Worm (Caenorhabditis elegans) whole organism, L2 larva: Measurements from ENCODE around the gene nhr-282.
"Not testable (repeated sequence)": the region's sequence is repeated elsewhere in the genome, so short reads cannot be mapped to it uniquely, and the experiment has no call there.

ENCODE experiments used
- C34F6.9 ChIP-seq: fragments of 150-350 bp; optimal IDR thresholded peaks from 2 replicates; lab custom pipeline; 2014; ENCODE audit warnings: missing biosample characterization, missing genetic modification characterization
- F13H6.1 ChIP-seq: sonication (generic microtip); optimal IDR thresholded peaks from 2 replicates; lab custom pipeline; 2016; ENCODE audit warnings: missing genetic modification characterization, missing compliant biosample characterization
- R02D3.7 ChIP-seq: fragments of 150-350 bp; optimal IDR thresholded peaks from 2 replicates; lab custom pipeline; 2014; ENCODE audit warnings: missing biosample characterization, missing genetic modification characterization
- ZK546.5 ChIP-seq: sonication (generic microtip); optimal IDR thresholded peaks from 2 replicates; lab custom pipeline; 2017; ENCODE audit warnings: missing biosample characterization, missing genetic modification characterization
- alr-1 ChIP-seq: fragments of 150-350 bp; optimal IDR thresholded peaks from 2 replicates; lab custom pipeline; 2014; ENCODE audit warnings: missing biosample characterization, missing genetic modification characterization
- aly-2 ChIP-seq: fragments of 150-350 bp; optimal IDR thresholded peaks from 2 replicates; lab custom pipeline; 2014; ENCODE audit warnings: missing biosample characterization, missing genetic modification characterization
- ama-1 ChIP-seq: fragments of 150-350 bp; optimal IDR thresholded peaks from 2 replicates; lab custom pipeline; 2018; ENCODE audit warnings: inconsistent platforms
- ceh-82 ChIP-seq: fragments of 150-350 bp; optimal IDR thresholded peaks from 2 replicates; lab custom pipeline; 2014; ENCODE audit warnings: missing biosample characterization, missing genetic modification characterization
- crh-2 ChIP-seq: sonication (generic microtip); optimal IDR thresholded peaks from 2 replicates; lab custom pipeline; 2017; ENCODE audit warnings: missing biosample characterization, missing genetic modification characterization
- dmd-4 ChIP-seq: sonication (generic microtip); optimal IDR thresholded peaks from 2 replicates; lab custom pipeline; 2017; ENCODE audit warnings: missing biosample characterization, missing genetic modification characterization
- egl-27 ChIP-seq: sonication (generic microtip); optimal IDR thresholded peaks from 3 replicates; lab custom pipeline; 2017; ENCODE audit warnings: missing biosample characterization, missing genetic modification reagents, missing genetic modification characterization
- elt-1 ChIP-seq: fragments of 150-350 bp; optimal IDR thresholded peaks from 2 replicates; lab custom pipeline; 2014; ENCODE audit warnings: missing biosample characterization, missing genetic modification characterization
- gmeb-1 ChIP-seq: fragments of 150-350 bp; optimal IDR thresholded peaks from 2 replicates; lab custom pipeline; 2014; ENCODE audit warnings: missing biosample characterization, missing genetic modification characterization
- lin-11 ChIP-seq: fragments of 150-350 bp; sonication (generic microtip); optimal IDR thresholded peaks from 2 replicates; lab custom pipeline; 2014; ENCODE audit warnings: missing biosample characterization, missing genetic modification characterization, inconsistent platforms, mixed read lengths
- lin-13 ChIP-seq: fragments of 150-350 bp; optimal IDR thresholded peaks from 2 replicates; lab custom pipeline; 2014; ENCODE audit warnings: missing biosample characterization, missing genetic modification reagents, missing genetic modification characterization
- lin-39 ChIP-seq: fragments of 150-350 bp; optimal IDR thresholded peaks from 2 replicates; lab custom pipeline; 2014; ENCODE audit warnings: missing biosample characterization, missing genetic modification reagents, missing genetic modification characterization
- lsy-2 ChIP-seq, 2 experiments: fragments of 150-350 bp in 1 of 2; sonication (generic microtip) in 1 of 2; optimal IDR thresholded peaks; 2 replicates each; lab custom pipeline; 2014 to 2017; ENCODE audit warnings: missing biosample characterization in 2 of 2, missing genetic modification characterization in 2 of 2
- mab-5 ChIP-seq: fragments of 150-350 bp; optimal IDR thresholded peaks from 2 replicates; lab custom pipeline; 2014; ENCODE audit warnings: missing biosample characterization, missing genetic modification characterization
- mbf-1 ChIP-seq: sonication (generic microtip); optimal IDR thresholded peaks from 2 replicates; lab custom pipeline; 2017; ENCODE audit warnings: missing biosample characterization, missing genetic modification characterization
- mdl-1 ChIP-seq, 2 experiments: fragments of 150-350 bp in 1 of 2; sonication (generic microtip) in 1 of 2; optimal IDR thresholded peaks; 2 replicates each; lab custom pipeline; 2017; ENCODE audit warnings: missing biosample characterization in 2 of 2, missing genetic modification characterization in 2 of 2
- nhr-11 ChIP-seq: fragments of 150-350 bp; optimal IDR thresholded peaks from 2 replicates; lab custom pipeline; 2014; ENCODE audit warnings: missing biosample characterization, missing genetic modification characterization
- nhr-12 ChIP-seq: fragments of 150-350 bp; optimal IDR thresholded peaks from 2 replicates; lab custom pipeline; 2014; ENCODE audit warnings: missing biosample characterization, missing genetic modification characterization
- nhr-21 ChIP-seq: fragments of 150-350 bp; optimal IDR thresholded peaks from 2 replicates; lab custom pipeline; 2014; ENCODE audit warnings: missing biosample characterization, missing genetic modification characterization
- nhr-23 ChIP-seq: fragments of 150-350 bp; optimal IDR thresholded peaks from 2 replicates; lab custom pipeline; 2014; ENCODE audit warnings: missing biosample characterization, missing genetic modification reagents, missing genetic modification characterization
- nhr-237 ChIP-seq: fragments of 150-350 bp; optimal IDR thresholded peaks from 2 replicates; lab custom pipeline; 2014; ENCODE audit warnings: missing biosample characterization, missing genetic modification characterization
- nhr-77 ChIP-seq: fragments of 150-350 bp; optimal IDR thresholded peaks from 2 replicates; lab custom pipeline; 2014; ENCODE audit warnings: missing biosample characterization, missing genetic modification characterization
- peb-1 ChIP-seq: fragments of 150-350 bp; optimal IDR thresholded peaks from 2 replicates; lab custom pipeline; 2014; ENCODE audit warnings: missing biosample characterization, missing genetic modification characterization
- sem-4 ChIP-seq: fragments of 150-350 bp; optimal IDR thresholded peaks from 2 replicates; lab custom pipeline; 2014; ENCODE audit warnings: missing biosample characterization, missing genetic modification reagents, missing genetic modification characterization
- skn-1 ChIP-seq: sonication (generic microtip); optimal IDR thresholded peaks from 2 replicates; lab custom pipeline; 2017; ENCODE audit warnings: missing biosample characterization, missing genetic modification characterization
- sma-3 ChIP-seq: sonication (generic microtip); optimal IDR thresholded peaks from 2 replicates; lab custom pipeline; 2016; ENCODE audit warnings: missing genetic modification reagents, missing genetic modification characterization, missing compliant biosample characterization
- sma-9 ChIP-seq, 2 experiments: fragments of 150-350 bp in 1 of 2; sonication (generic microtip) in 1 of 2; optimal IDR thresholded peaks; 2 replicates each; lab custom pipeline; 2014 to 2016; ENCODE audit warnings: missing genetic modification characterization in 2 of 2, mild to moderate bottlenecking in 1 of 2, missing biosample characterization in 1 of 2, missing compliant biosample characterization in 1 of 2, missing genetic modification reagents in 1 of 2, moderate library complexity in 1 of 2
- snpc-4 ChIP-seq: fragments of 150-350 bp; optimal IDR thresholded peaks from 2 replicates; lab custom pipeline; 2014; ENCODE audit warnings: missing biosample characterization, missing genetic modification characterization
- unc-39 ChIP-seq: fragments of 150-350 bp; optimal IDR thresholded peaks from 2 replicates; lab custom pipeline; 2014; ENCODE audit warnings: missing biosample characterization, missing genetic modification characterization
- unc-55 ChIP-seq: fragments of 150-350 bp; sonication (generic microtip); optimal IDR thresholded peaks from 3 replicates; lab custom pipeline; 2014; ENCODE audit warnings: missing biosample characterization, missing genetic modification reagents, missing genetic modification characterization
- zag-1 ChIP-seq: fragments of 150-350 bp; optimal IDR thresholded peaks from 2 replicates; lab custom pipeline; 2014; ENCODE audit warnings: missing biosample characterization, missing genetic modification characterization
- ztf-1 ChIP-seq: fragments of 200-800 bp; sonication (Bioruptor generic); conservative IDR thresholded peaks from 2 replicates; pipeline ENCODE4 v1.3.6; 2022; ENCODE audit warnings: missing genetic modification characterization, missing compliant biosample characterization
- ztf-11 ChIP-seq: sonication (generic microtip); optimal IDR thresholded peaks from 2 replicates; lab custom pipeline; 2017; ENCODE audit warnings: missing biosample characterization, missing genetic modification characterization
- ztf-4 ChIP-seq: fragments of 150-350 bp; optimal IDR thresholded peaks from 2 replicates; lab custom pipeline; 2014; ENCODE audit warnings: missing biosample characterization, missing genetic modification characterization

nhr-282 gene

ce11 chrV:15833622-15834021 is 21.5 kb downstream of the nhr-282 start, which contains the start of gene srbc-54:
Gene srbc-54 (minus strand): TSS chrV:15833722.
- no peak for TF ChIP-seq nhr-237
- TF ChIP-seq sma-9 (GFP tag; optimal IDR thresholded peaks at IDR 0.05; lab: Kevin White, UChicago): no peak
- no peak for TF ChIP-seq sma-9 (tag; optimal IDR thresholded peaks at IDR 0.05; lab: Kevin White, UChicago)
- no peak for TF ChIP-seq egl-27 (tag; lab: Kevin White, UChicago)
- no peak for TF ChIP-seq dmd-4
- no peak for TF ChIP-seq elt-1 (tag; lab: Kevin White, UChicago)
- no peak for TF ChIP-seq ZK546.5
- TF ChIP-seq ztf-4 (tag; lab: Kevin White, UChicago): no peak
- no peak for TF ChIP-seq skn-1 (tag; lab: Kevin White, UChicago)
- no peak for TF ChIP-seq F13H6.1
- no peak for TF ChIP-seq lin-13
- TF ChIP-seq ztf-1 (GFP tag; lab: Robert Waterston, UW): no peak
- TF ChIP-seq ama-1: no peak
- TF ChIP-seq lin-11: no peak
- no peak for TF ChIP-seq nhr-21
- TF ChIP-seq mdl-1 (tag; optimal IDR thresholded peaks at IDR 0.05; lab: Kevin White, UChicago): no peak
- no peak for TF ChIP-seq nhr-12 (tag; lab: Kevin White, UChicago)
- no peak for TF ChIP-seq mab-5 (tag; lab: Kevin White, UChicago)
- TF ChIP-seq gmeb-1 (tag; lab: Kevin White, UChicago): no peak

ce11 chrV:15841095-15841494 is 29.0 kb downstream of the nhr-282 start, which contains the start of gene srh-149:
Gene srh-149 (minus strand): TSS chrV:15841195.
- TF ChIP-seq ztf-11 (no peak), mbf-1 (tag; lab: Kevin White, UChicago) (no peak), alr-1 (tag; lab: Kevin White, UChicago) (no peak), peb-1 (tag; lab: Kevin White, UChicago) (no peak), sma-9 (GFP tag; optimal IDR thresholded peaks at IDR 0.05; lab: Kevin White, UChicago) (no peak), sma-9 (tag; optimal IDR thresholded peaks at IDR 0.05; lab: Kevin White, UChicago) (no peak), unc-39 (tag; lab: Kevin White, UChicago) (no peak), unc-55 (GFP tag; lab: Kevin White, UChicago) (no peak), zag-1 (no peak), ztf-1 (GFP tag; lab: Robert Waterston, UW) (no peak), nhr-11 (tag; lab: Kevin White, UChicago) (no peak), ama-1 (no peak), mdl-1 (tag; optimal IDR thresholded peaks at IDR 0.05; lab: Kevin White, UChicago) (no peak), skn-1 (tag; lab: Kevin White, UChicago) (no peak), nhr-23 (tag; lab: Kevin White, UChicago) (no peak), R02D3.7 (no peak), lsy-2 (tag; optimal IDR thresholded peaks at IDR 0.05; lab: Kevin White, UChicago) (no peak), nhr-12 (tag; lab: Kevin White, UChicago) (no peak), egl-27 (tag; lab: Kevin White, UChicago) (no peak), snpc-4 (tag; lab: Kevin White, UChicago) (no peak), ceh-82 (tag; lab: Kevin White, UChicago) (no peak)

DNA sequence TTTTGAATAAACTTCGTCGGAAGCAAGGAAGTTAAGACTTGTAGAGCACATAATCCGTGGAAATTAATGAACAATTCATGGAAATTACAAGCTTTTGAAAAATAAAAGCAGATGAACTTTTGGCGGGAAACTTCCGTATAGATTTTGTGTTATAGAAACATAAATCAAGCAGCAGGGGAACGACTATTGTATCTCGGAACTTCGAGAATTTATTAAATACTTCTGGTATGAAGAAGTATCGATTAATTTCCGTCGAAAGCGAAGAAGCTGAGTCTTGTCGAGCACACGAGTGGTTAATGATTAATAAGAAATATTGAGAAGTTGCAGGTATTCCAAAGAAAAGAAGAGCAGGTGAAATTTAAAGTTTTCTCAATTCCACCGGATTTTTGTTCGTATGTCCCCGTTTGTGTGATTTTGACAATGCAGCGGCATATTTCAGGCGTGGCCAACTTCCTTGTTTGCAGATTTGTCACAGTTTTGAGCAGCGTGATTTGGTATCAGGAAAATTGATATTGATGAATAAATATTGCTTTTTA is 38.3 kb downstream of the nhr-282 start, which contains the start of gene srh-147:
TSS of gene srh-147 (minus strand) at position 51 of the 536 bp plus-strand sequence.
- TF ChIP-seq nhr-11 (tag; lab: Kevin White, UChicago); sma-3 (GFP tag; lab: Kevin White, UChicago); nhr-23 (tag; lab: Kevin White, UChicago): not testable (repeated sequence)

DNA sequence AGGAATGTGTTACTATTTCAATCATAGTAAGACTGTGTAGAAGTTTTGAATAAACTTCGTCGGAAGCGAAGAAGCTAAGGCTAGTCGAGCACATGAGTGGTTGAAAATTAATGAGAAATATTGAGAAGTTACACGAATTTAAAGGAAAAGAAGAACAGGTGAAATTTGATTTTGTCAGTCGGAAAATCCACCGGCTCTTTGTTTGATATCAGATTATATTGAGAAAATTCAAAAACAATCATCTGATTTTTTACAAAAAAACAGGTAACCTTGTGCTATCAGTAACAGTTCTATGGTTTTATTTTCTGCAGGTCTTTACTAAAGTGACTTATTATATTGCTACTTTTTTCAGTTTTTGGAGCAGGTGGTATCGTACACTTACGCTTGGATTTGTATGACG is 46.2 kb downstream of the nhr-282 start, which contains the start of gene srh-148:
TSS of gene srh-148 (minus strand) at position 101 of the 400 bp plus-strand sequence.
- TF ChIP-seq lin-39 (tag; lab: Kevin White, UChicago) (no peak), ama-1 (no peak), dmd-4 (no peak)

DNA sequence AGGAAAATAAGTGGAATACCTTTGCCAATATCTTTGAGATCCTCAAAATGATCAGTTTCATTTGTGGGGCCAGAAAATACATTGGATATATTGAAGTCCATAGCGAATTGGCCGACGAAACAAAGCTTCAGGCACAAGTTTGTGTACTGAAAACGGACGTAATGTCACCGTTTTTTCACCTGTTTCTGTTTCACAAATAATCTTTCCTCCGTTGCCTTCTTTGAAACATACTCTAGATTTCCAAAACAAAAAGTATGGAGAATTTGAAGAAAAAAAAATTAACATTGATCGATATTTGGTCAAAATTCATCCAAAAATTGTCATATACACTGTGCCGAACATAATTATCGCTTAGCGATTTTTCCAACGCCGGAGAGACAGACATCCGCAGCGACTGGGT is 50.5 kb downstream of the nhr-282 start, which contains the start of gene srz-12:
TSS of gene srz-12 (minus strand) at position 101 of the 400 bp plus-strand sequence.
- TF ChIP-seq egl-27 (tag; lab: Kevin White, UChicago) (no peak), lsy-2 (tag; optimal IDR thresholded peaks at IDR 0.05; lab: Kevin White, UChicago) (no peak), C34F6.9 (tag; lab: Kevin White, UChicago) (no peak), peb-1 (tag; lab: Kevin White, UChicago) (no peak), snpc-4 (tag; lab: Kevin White, UChicago) (no peak), aly-2 (tag; lab: Kevin White, UChicago) (no peak), skn-1 (tag; lab: Kevin White, UChicago) (no peak), sem-4 (tag; lab: Kevin White, UChicago) (no peak), crh-2 (no peak), ztf-1 (GFP tag; lab: Robert Waterston, UW) (no peak), nhr-77 (tag; lab: Kevin White, UChicago) (no peak), sma-9 (GFP tag; optimal IDR thresholded peaks at IDR 0.05; lab: Kevin White, UChicago) (no peak), sma-9 (tag; optimal IDR thresholded peaks at IDR 0.05; lab: Kevin White, UChicago) (no peak)
